Fruit fly (Drosophila melanogaster) whole organism, embryonic: ENCODE measurements around the gene CG32944.

Source experiments
- ATbp ChIP-seq: fragments of 200-800 bp; sonication (Bioruptor generic); optimal IDR thresholded peaks from 2 replicates; lab custom pipeline; 2017; ENCODE audit warnings: missing biosample characterization, mild to moderate bottlenecking, missing genetic modification characterization, missing genetic modification reagents
- Ada2b ChIP-seq: fragments of 200-800 bp; sonication (Bioruptor generic); IDR thresholded peaks from 2 replicates; pipeline ENCODE4 v1.3.6; 2022; ENCODE audit warnings: missing biosample characterization, missing genetic modification characterization
- Blimp-1 ChIP-seq: fragments of 200-800 bp; sonication (Bioruptor generic); optimal IDR thresholded peaks from 3 replicates; lab custom pipeline; 2018; ENCODE audit warnings: missing biosample characterization, missing genetic modification characterization, mild to moderate bottlenecking, moderate library complexity, missing genetic modification reagents
- BtbVII ChIP-seq: fragments of 200-800 bp; sonication (Bioruptor generic); optimal IDR thresholded peaks from 3 replicates; lab custom pipeline; 2017; ENCODE audit warnings: missing biosample characterization, mild to moderate bottlenecking, missing genetic modification characterization
- CG10565 ChIP-seq: fragments of 200-800 bp; sonication (Bioruptor generic); optimal IDR thresholded peaks from 3 replicates; lab custom pipeline; 2016; ENCODE audit warnings: missing biosample characterization, mild to moderate bottlenecking, missing genetic modification characterization
- CG11560 ChIP-seq: fragments of 200-800 bp; sonication (Bioruptor generic); IDR thresholded peaks from 3 replicates; pipeline ENCODE4 v1.3.6; 2022; ENCODE audit warnings: missing biosample characterization, missing genetic modification characterization
- CG14014 ChIP-seq: fragments of 200-800 bp; sonication (Bioruptor generic); IDR thresholded peaks from 2 replicates; pipeline ENCODE4 v1.3.6; 2022; ENCODE audit warnings: missing biosample characterization, missing genetic modification characterization
- CG14050 ChIP-seq: fragments of 200-800 bp; sonication (Bioruptor generic); IDR thresholded peaks from 3 replicates; pipeline ENCODE4 v1.3.6; 2022; ENCODE audit warnings: missing biosample characterization, missing genetic modification characterization
- CG14860 ChIP-seq: fragments of 200-800 bp; sonication (Bioruptor generic); IDR thresholded peaks from 3 replicates; pipeline ENCODE4 v1.3.6; 2022; ENCODE audit warnings: missing biosample characterization, missing genetic modification characterization; ENCODE audit not compliant: partially characterized antibody
- CG15601 ChIP-seq: fragments of 200-800 bp; sonication (Bioruptor generic); optimal IDR thresholded peaks from 3 replicates; lab custom pipeline; 2019; ENCODE audit warnings: missing biosample characterization, mild to moderate bottlenecking, missing genetic modification characterization, moderate library complexity
- CG15696 ChIP-seq: fragments of 200-800 bp; sonication (Bioruptor generic); optimal IDR thresholded peaks from 2 replicates; lab custom pipeline; 2019; ENCODE audit warnings: missing biosample characterization, mild to moderate bottlenecking, missing genetic modification characterization, moderate library complexity
- CG17802 ChIP-seq: fragments of 200-800 bp; sonication (Bioruptor generic); optimal IDR thresholded peaks from 2 replicates; lab custom pipeline; 2018; ENCODE audit warnings: missing biosample characterization, mild to moderate bottlenecking, missing genetic modification characterization, moderate library complexity
- CG1832 ChIP-seq: fragments of 200-800 bp; sonication (Bioruptor generic); optimal IDR thresholded peaks from 2 replicates; lab custom pipeline; 2017; ENCODE audit warnings: missing biosample characterization, mild to moderate bottlenecking, missing genetic modification characterization, inconsistent platforms
- CG2202 ChIP-seq: fragments of 200-800 bp; sonication (Bioruptor generic); optimal IDR thresholded peaks from 2 replicates; lab custom pipeline; 2018; ENCODE audit warnings: missing biosample characterization, mild to moderate bottlenecking, missing genetic modification characterization
- CG32767 ChIP-seq: fragments of 200-800 bp; sonication (Bioruptor generic); IDR thresholded peaks from 2 replicates; pipeline ENCODE4 v1.3.6; 2022; ENCODE audit warnings: missing biosample characterization, missing genetic modification characterization
- CG4328 ChIP-seq: fragments of 200-800 bp; sonication (Bioruptor generic); optimal IDR thresholded peaks from 3 replicates; lab custom pipeline; 2017; ENCODE audit warnings: missing biosample characterization, missing genetic modification reagents, missing genetic modification characterization
- CG4424 ChIP-seq: fragments of 200-800 bp; sonication (Bioruptor generic); optimal IDR thresholded peaks from 3 replicates; lab custom pipeline; 2016; ENCODE audit warnings: missing biosample characterization, missing genetic modification characterization
- CG4730 ChIP-seq: fragments of 200-800 bp; sonication (Bioruptor generic); IDR thresholded peaks from 2 replicates; pipeline ENCODE4 v1.3.6; 2022; ENCODE audit warnings: missing biosample characterization, missing genetic modification characterization
- CG7372 ChIP-seq: fragments of 200-800 bp; sonication (Bioruptor generic); IDR thresholded peaks from 2 replicates; pipeline ENCODE4 v1.3.6; 2022; ENCODE audit warnings: missing biosample characterization, missing genetic modification characterization
- CG7786 ChIP-seq: fragments of 200-800 bp; sonication (Bioruptor generic); optimal IDR thresholded peaks from 2 replicates; lab custom pipeline; 2016; ENCODE audit warnings: missing biosample characterization, missing genetic modification characterization
- CG9437 ChIP-seq: fragments of 200-800 bp; sonication (Bioruptor generic); optimal IDR thresholded peaks from 2 replicates; lab custom pipeline; 2018; ENCODE audit warnings: missing biosample characterization, mild to moderate bottlenecking, missing genetic modification characterization
- CG9797 ChIP-seq: fragments of 200-800 bp; sonication (Bioruptor generic); optimal IDR thresholded peaks from 3 replicates; lab custom pipeline; 2018; ENCODE audit warnings: missing biosample characterization, mild to moderate bottlenecking, missing genetic modification characterization
- D ChIP-seq, 2 experiments: fragments of 200-800 bp in 1 of 2; fragments of >200 bp in 1 of 2; sonication (Bioruptor generic) in 1 of 2; optimal IDR thresholded peaks; 2 replicates in 1 of 2; 3 replicates in 1 of 2; lab custom pipeline; 2017; ENCODE audit warnings: mild to moderate bottlenecking in 1 of 2, missing biosample characterization in 1 of 2, missing genetic modification characterization in 1 of 2, missing genetic modification reagents in 1 of 2
- Dref ChIP-seq: fragments of 200-800 bp; sonication (Bioruptor generic); IDR thresholded peaks from 2 replicates; pipeline ENCODE4 v1.3.6; 2022; ENCODE audit warnings: missing biosample characterization, missing genetic modification characterization
- H2.0 ChIP-seq: fragments of 200-800 bp; sonication (Bioruptor generic); IDR thresholded peaks from 2 replicates; pipeline ENCODE4 v1.3.6; 2022; ENCODE audit warnings: missing biosample characterization, missing genetic modification characterization
- HmgZ ChIP-seq: fragments of 200-800 bp; sonication (Bioruptor generic); optimal IDR thresholded peaks from 2 replicates; lab custom pipeline; 2018; ENCODE audit warnings: missing biosample characterization, mild to moderate bottlenecking, missing genetic modification characterization
- Kr ChIP-seq: fragments of 200-800 bp; sonication (Bioruptor generic); optimal IDR thresholded peaks from 2 replicates; lab custom pipeline; 2017; ENCODE audit warnings: missing biosample characterization, mild to moderate bottlenecking, missing genetic modification characterization
- MBD-R2 ChIP-seq: fragments of 200-800 bp; sonication (Bioruptor generic); IDR thresholded peaks from 2 replicates; pipeline ENCODE4 v1.3.6; 2022; ENCODE audit warnings: missing biosample characterization, missing genetic modification characterization
- Max ChIP-seq: fragments of 200-800 bp; sonication (Bioruptor generic); optimal IDR thresholded peaks from 2 replicates; lab custom pipeline; 2016; ENCODE audit warnings: missing biosample characterization, mild to moderate bottlenecking, missing genetic modification characterization
- NFAT ChIP-seq: fragments of 200-800 bp; sonication (Bioruptor generic); IDR thresholded peaks from 2 replicates; pipeline ENCODE4 v1.3.6; 2022; ENCODE audit warnings: missing biosample characterization, missing genetic modification characterization
- ap ChIP-seq: fragments of 200-800 bp; sonication (Bioruptor generic); IDR thresholded peaks from 2 replicates; pipeline ENCODE4 v1.3.6; 2022; ENCODE audit warnings: missing biosample characterization, missing genetic modification characterization
- ara ChIP-seq: fragments of 200-800 bp; sonication (Bioruptor generic); IDR thresholded peaks from 2 replicates; pipeline ENCODE4 v1.3.6; 2022; ENCODE audit warnings: missing biosample characterization, missing genetic modification characterization
- btn ChIP-seq: fragments of 200-800 bp; sonication (Bioruptor generic); optimal IDR thresholded peaks from 2 replicates; lab custom pipeline; 2016; ENCODE audit warnings: missing biosample characterization, missing genetic modification characterization
- cato ChIP-seq: fragments of 200-800 bp; sonication (Bioruptor generic); optimal IDR thresholded peaks from 2 replicates; lab custom pipeline; 2016; ENCODE audit warnings: missing biosample characterization, missing genetic modification characterization, borderline replicate concordance
- ci ChIP-seq: fragments of 200-800 bp; sonication (Bioruptor generic); IDR thresholded peaks from 3 replicates; pipeline ENCODE4 v1.3.6; 2022; ENCODE audit warnings: missing biosample characterization, missing genetic modification characterization
- dati ChIP-seq: fragments of 200-800 bp; sonication (Bioruptor generic); IDR thresholded peaks from 2 replicates; pipeline ENCODE4 v1.3.6; 2022; ENCODE audit warnings: missing biosample characterization, missing genetic modification characterization
- dimm ChIP-seq: fragments of 200-800 bp; sonication (Bioruptor generic); IDR thresholded peaks from 2 replicates; pipeline ENCODE4 v1.3.6; 2022; ENCODE audit warnings: missing biosample characterization, missing genetic modification characterization
- dpn ChIP-seq, 2 experiments: fragments of 200-800 bp; sonication (Bioruptor generic); optimal IDR thresholded peaks; 3 replicates each; lab custom pipeline; 2016; ENCODE audit warnings: missing biosample characterization in 2 of 2, missing genetic modification characterization in 2 of 2
- fd102C ChIP-seq: fragments of 200-800 bp; sonication (Bioruptor generic); optimal IDR thresholded peaks from 2 replicates; lab custom pipeline; 2018; ENCODE audit warnings: missing biosample characterization, mild to moderate bottlenecking, missing genetic modification characterization, moderate library complexity
- gce ChIP-seq: fragments of 200-800 bp; sonication (Bioruptor generic); IDR thresholded peaks from 3 replicates; pipeline ENCODE4 v1.3.6; 2022; ENCODE audit warnings: missing biosample characterization, missing genetic modification characterization
- hbn ChIP-seq: fragments of 200-800 bp; sonication (Bioruptor generic); IDR thresholded peaks from 2 replicates; pipeline ENCODE4 v1.3.6; 2022; ENCODE audit warnings: missing biosample characterization, missing genetic modification characterization; ENCODE audit not compliant: partially characterized antibody
- hkb ChIP-seq, 2 experiments: fragments of 200-800 bp in 1 of 2; fragments of >200 bp in 1 of 2; sonication (Bioruptor generic) in 1 of 2; IDR thresholded peaks in 1 of 2; optimal IDR thresholded peaks in 1 of 2; 2 replicates each; pipeline versions ENCODE4 v1.3.6 to Lab custom; 2017 to 2022; ENCODE audit warnings: missing biosample characterization in 1 of 2, missing genetic modification characterization in 1 of 2
- inv ChIP-seq: fragments of 200-800 bp; sonication (Bioruptor generic); IDR thresholded peaks from 2 replicates; pipeline ENCODE4 v1.3.6; 2022; ENCODE audit warnings: missing biosample characterization, missing genetic modification characterization; ENCODE audit not compliant: partially characterized antibody
- maf-S ChIP-seq: fragments of 200-800 bp; sonication (Bioruptor generic); optimal IDR thresholded peaks from 2 replicates; lab custom pipeline; 2016; ENCODE audit warnings: missing biosample characterization, missing genetic modification characterization
- nerfin-2 ChIP-seq: fragments of 200-800 bp; sonication (Bioruptor generic); IDR thresholded peaks from 2 replicates; pipeline ENCODE4 v1.3.6; 2022; ENCODE audit warnings: missing biosample characterization, missing genetic modification characterization; ENCODE audit not compliant: partially characterized antibody
- row ChIP-seq: fragments of 200-800 bp; sonication (Bioruptor generic); IDR thresholded peaks from 3 replicates; pipeline ENCODE4 v1.3.6; 2022; ENCODE audit warnings: missing biosample characterization, missing genetic modification characterization
- run ChIP-seq: fragments of 200-800 bp; sonication (Bioruptor generic); optimal IDR thresholded peaks from 3 replicates; lab custom pipeline; 2018; ENCODE audit warnings: missing biosample characterization, mild to moderate bottlenecking, missing genetic modification characterization
- vvl ChIP-seq: fragments of 200-800 bp; sonication (Bioruptor generic); IDR thresholded peaks from 2 replicates; pipeline ENCODE4 v1.3.6; 2022; ENCODE audit warnings: missing biosample characterization, missing genetic modification characterization

CG32944 gene

DNA sequence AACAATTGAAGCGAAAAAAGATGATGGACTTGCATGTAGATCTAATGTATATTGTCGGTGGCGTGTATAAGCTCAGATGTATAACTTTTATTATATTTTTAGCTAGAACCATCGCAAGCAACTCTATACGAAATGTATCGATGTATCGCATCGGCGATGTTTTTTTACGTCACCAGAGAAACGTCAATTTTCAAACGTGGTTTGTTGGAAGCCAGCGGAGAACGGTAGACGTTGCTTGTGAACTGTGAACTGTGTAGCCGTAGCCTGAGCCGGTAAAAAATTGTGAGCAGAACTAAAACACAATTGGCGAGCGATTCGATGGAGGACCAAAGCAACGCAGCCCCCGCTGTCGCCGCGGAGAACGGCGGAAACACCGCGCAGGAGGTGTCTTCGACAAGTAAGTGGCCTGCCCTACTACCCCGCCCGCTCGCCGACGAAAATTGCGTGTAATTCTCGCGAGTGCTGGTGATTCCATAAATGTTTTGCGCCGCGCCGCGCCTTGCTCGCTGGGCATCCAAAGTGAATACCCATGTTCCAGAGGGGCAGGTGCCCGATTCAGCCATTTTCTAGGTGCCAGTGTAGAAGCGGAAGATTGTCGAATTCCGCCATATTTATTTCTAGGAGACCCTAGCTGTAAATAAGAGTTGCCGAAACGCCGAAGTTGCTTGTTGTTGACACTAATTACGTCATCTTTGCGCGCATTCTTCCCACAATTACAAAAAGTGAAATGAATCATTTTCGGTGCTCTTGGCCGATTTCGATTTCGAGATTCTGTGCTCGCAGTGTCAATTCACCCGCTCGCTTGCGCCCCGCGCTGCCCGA lies 16.3 kb downstream of the CG32944 start, which contains the start of gene lost (continued):
- TF ChIP-seq cato (GFP tag; lab: Kevin White, UChicago), result no peak
- TF ChIP-seq CG9797 (GFP tag; lab: Kevin White, UChicago), result peak; percentile 44
- peak; percentile 70 for TF ChIP-seq HmgZ (tag; lab: Kevin White, UChicago)
- TF ChIP-seq MBD-R2, result peak; percentile 76
- TF ChIP-seq CG4328, result no peak
- no peak for TF ChIP-seq hkb (optimal IDR thresholded peaks at IDR 0.05; lab: Kevin White, UChicago)
- TF ChIP-seq hkb (GFP tag; IDR thresholded peaks at IDR 0.05; lab: Robert Waterston, UW), result no peak
- no peak; the same call in 1 of the 2 replicates for TF ChIP-seq H2.0 (GFP tag; lab: Robert Waterston, UW)
- peak; percentile 97 for TF ChIP-seq nerfin-2 (GFP tag; lab: Robert Waterston, UW)
- TF ChIP-seq CG11560 (tag; lab: Robert Waterston, UW), result no peak
- no peak for TF ChIP-seq gce (GFP tag; lab: Robert Waterston, UW)
- peak; percentile 96 for TF ChIP-seq hbn (GFP tag; lab: Robert Waterston, UW)
- no peak for TF ChIP-seq btn (GFP tag; lab: Kevin White, UChicago)
- TF ChIP-seq vvl (GFP tag; lab: Robert Waterston, UW), result peak; percentile 56
- no peak for TF ChIP-seq Blimp-1 (GFP tag; lab: Kevin White, UChicago)
- no peak for TF ChIP-seq D (optimal IDR thresholded peaks at IDR 0.05; lab: Kevin White, UChicago)
- TF ChIP-seq D (GFP tag; optimal IDR thresholded peaks at IDR 0.05; lab: Kevin White, UChicago), result no peak
- TF ChIP-seq NFAT, result peak; percentile 75
- TF ChIP-seq ara, result peak; percentile 51; the same call in 1 of the 2 replicates
- TF ChIP-seq Max (GFP tag; lab: Kevin White, UChicago), result peak; percentile 47
- no peak for TF ChIP-seq CG1832 (GFP tag; lab: Kevin White, UChicago)
- TF ChIP-seq Dref (GFP tag; lab: Robert Waterston, UW), result peak; percentile 94
- TF ChIP-seq inv, result peak; percentile 99
- no peak for TF ChIP-seq CG7786
- TF ChIP-seq CG2202 (tag; lab: Kevin White, UChicago), result no peak
- TF ChIP-seq Kr (GFP tag; lab: Kevin White, UChicago), result no peak
- TF ChIP-seq fd102C, result no peak
- TF ChIP-seq CG9437 (GFP tag; lab: Kevin White, UChicago), result peak; percentile 98
- TF ChIP-seq CG17802 (tag; lab: Kevin White, UChicago), result peak; percentile 82
- no peak for TF ChIP-seq dimm (GFP tag; lab: Robert Waterston, UW)
- TF ChIP-seq CG4730, result no peak
- peak; percentile 61 for TF ChIP-seq CG15601 (tag; lab: Kevin White, UChicago)
- TF ChIP-seq BtbVII (GFP tag; lab: Kevin White, UChicago), result no peak
- no peak for TF ChIP-seq CG7372 (GFP tag; lab: Robert Waterston, UW)
- no peak for TF ChIP-seq CG14050
- no peak for TF ChIP-seq CG14014
- peak in 1 of 2 experiments; percentile 25 for TF ChIP-seq dpn (GFP tag; optimal IDR thresholded peaks at IDR 0.05; lab: Kevin White, UChicago)
- no peak for TF ChIP-seq run (tag; lab: Kevin White, UChicago)
- TF ChIP-seq CG14860, result peak; percentile 98
- TF ChIP-seq ci (GFP tag; lab: Robert Waterston, UW), result peak; percentile 51; the same call in 1 of the 3 replicates
- no peak for TF ChIP-seq CG10565 (GFP tag; lab: Kevin White, UChicago)
- no peak for TF ChIP-seq CG15696 (tag; lab: Kevin White, UChicago)
- TF ChIP-seq CG4424 (GFP tag; lab: Kevin White, UChicago), result no peak
- TF ChIP-seq ap, result no peak
- TF ChIP-seq maf-S, result no peak
- TF ChIP-seq dati (GFP tag; lab: Robert Waterston, UW), result no peak
- TF ChIP-seq ATbp (GFP tag; lab: Kevin White, UChicago), result no peak
- peak; percentile 80 for TF ChIP-seq row
- TF ChIP-seq Ada2b (GFP tag; lab: Robert Waterston, UW), result no peak
- TF ChIP-seq CG32767 (GFP tag; lab: Robert Waterston, UW), result no peak
